Worm (Caenorhabditis elegans) whole organism, late embryonic: ENCODE measurements around the gene rpl-18.

Experiments used
- ahr-1 ChIP-seq: sonication (generic microtip); optimal IDR thresholded peaks from 2 replicates; lab custom pipeline; 2016; ENCODE audit warnings: missing genetic modification characterization, missing compliant biosample characterization
- ama-1 ChIP-seq: fragments of 150-350 bp; optimal IDR thresholded peaks from 2 replicates; lab custom pipeline; 2014
- ceh-45 ChIP-seq: fragments of 200-800 bp; sonication (Bioruptor generic); IDR thresholded peaks from 2 replicates; pipeline ENCODE4 v1.3.6; 2022; ENCODE audit warnings: missing genetic modification reagents, missing genetic modification characterization, missing compliant biosample characterization
- ceh-6 ChIP-seq: fragments of 200-800 bp; sonication (Bioruptor generic); optimal IDR thresholded peaks from 2 replicates; lab custom pipeline; 2018; ENCODE audit warnings: mild to moderate bottlenecking, missing genetic modification characterization, missing compliant biosample characterization
- ceh-9 ChIP-seq: sonication (generic microtip); optimal IDR thresholded peaks from 2 replicates; lab custom pipeline; 2016; ENCODE audit warnings: mild to moderate bottlenecking, missing genetic modification characterization, inconsistent platforms, missing compliant biosample characterization
- nfya-1 ChIP-seq: sonication (generic microtip); optimal IDR thresholded peaks from 2 replicates; lab custom pipeline; 2017; ENCODE audit warnings: missing genetic modification characterization, mild to moderate bottlenecking, missing compliant biosample characterization, antibody characterized with exemption, moderate library complexity
- nhr-11 ChIP-seq: fragments of 150-350 bp; optimal IDR thresholded peaks from 2 replicates; lab custom pipeline; 2014; ENCODE audit warnings: missing biosample characterization, missing genetic modification characterization
- pha-2 ChIP-seq: sonication (generic microtip); optimal IDR thresholded peaks from 2 replicates; lab custom pipeline; 2017; ENCODE audit warnings: mild to moderate bottlenecking, missing genetic modification characterization, missing compliant biosample characterization
- sdc-2 ChIP-seq: sonication (generic microtip); optimal IDR thresholded peaks from 2 replicates; lab custom pipeline; 2016; ENCODE audit warnings: missing genotype, missing genetic modification characterization, missing compliant biosample characterization
- sox-4 ChIP-seq: sonication (generic microtip); optimal IDR thresholded peaks from 2 replicates; lab custom pipeline; 2017; ENCODE audit warnings: mild to moderate bottlenecking, missing genetic modification characterization, inconsistent platforms, missing compliant biosample characterization

DNA sequence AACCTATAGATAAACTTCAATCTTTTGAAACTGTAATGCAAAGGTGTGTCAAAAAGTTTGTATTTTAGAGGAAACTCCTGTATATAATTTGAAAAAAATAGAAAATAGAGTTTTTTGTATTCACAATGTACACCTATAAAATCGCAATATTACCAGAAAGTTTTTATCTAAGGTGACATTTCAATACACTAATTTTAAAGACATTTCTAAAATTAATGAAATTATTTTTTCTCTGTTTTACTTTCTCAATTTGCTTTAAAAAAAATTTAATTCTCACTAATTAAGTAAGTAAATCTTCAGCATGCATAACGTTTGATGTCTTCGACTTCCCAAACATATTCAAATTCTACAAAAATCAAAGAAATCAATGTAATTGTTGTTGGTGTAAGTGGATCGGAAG, 49.9 kb downstream of the rpl-18 start, which contains the start of gene rga-5:
- no peak for TF ChIP-seq nhr-11 (tag; lab: Kevin White, UChicago)
- no peak for TF ChIP-seq nfya-1 (tag; lab: Kevin White, UChicago)
- no peak for TF ChIP-seq sox-4 (tag; lab: Kevin White, UChicago)
- TF ChIP-seq ceh-45 = no peak
- TF ChIP-seq ama-1 (lab: Kevin White, UChicago) = no peak
- TF ChIP-seq ahr-1 (tag; lab: Kevin White, UChicago) = no peak
- TF ChIP-seq sdc-2 = no peak
- TF ChIP-seq ceh-6 = no peak
- no peak for TF ChIP-seq ceh-9 (tag; lab: Kevin White, UChicago)
- no peak for TF ChIP-seq pha-2 (tag; lab: Kevin White, UChicago)
